Fruit fly (Drosophila melanogaster) whole organism, embryonic: ENCODE measurements around the gene Gnmt.
A peak's percentile ranks its signal among the peaks of the same experiment; 100 is the strongest.

Experiments used
- BtbVII ChIP-seq: fragments of 200-800 bp; sonication (Bioruptor generic); optimal IDR thresholded peaks from 3 replicates; lab custom pipeline; 2017; ENCODE audit warnings: missing biosample characterization, mild to moderate bottlenecking, missing genetic modification characterization
- CG10147 ChIP-seq: fragments of 200-800 bp; sonication (Bioruptor generic); optimal IDR thresholded peaks from 2 replicates; lab custom pipeline; 2019; ENCODE audit warnings: missing biosample characterization, mild to moderate bottlenecking, missing genetic modification characterization, moderate library complexity
- CG10543 ChIP-seq: fragments of 200-800 bp; sonication (Bioruptor generic); optimal IDR thresholded peaks from 3 replicates; lab custom pipeline; 2017; ENCODE audit warnings: missing biosample characterization, mild to moderate bottlenecking, missing genetic modification characterization, moderate library complexity
- CG12155 ChIP-seq: fragments of 200-800 bp; sonication (Bioruptor generic); optimal IDR thresholded peaks from 3 replicates; lab custom pipeline; 2016; ENCODE audit warnings: missing biosample characterization, missing genetic modification characterization
- CG12219 ChIP-seq: fragments of 200-800 bp; sonication (Bioruptor generic); optimal IDR thresholded peaks from 3 replicates; lab custom pipeline; 2018; ENCODE audit warnings: missing biosample characterization, mild to moderate bottlenecking, missing genetic modification characterization
- CG1647 ChIP-seq: fragments of 200-800 bp; sonication (Bioruptor generic); optimal IDR thresholded peaks from 3 replicates; lab custom pipeline; 2016; ENCODE audit warnings: missing biosample characterization, missing genetic modification characterization
- CG17186 ChIP-seq: fragments of 200-800 bp; sonication (Bioruptor generic); optimal IDR thresholded peaks from 3 replicates; lab custom pipeline; 2017; ENCODE audit warnings: missing biosample characterization, missing genetic modification reagents, missing genetic modification characterization
- CG17385 ChIP-seq: fragments of 200-800 bp; sonication (Bioruptor generic); optimal IDR thresholded peaks from 3 replicates; lab custom pipeline; 2018; ENCODE audit warnings: missing biosample characterization, mild to moderate bottlenecking, missing genetic modification characterization
- CG17829 ChIP-seq: fragments of 200-800 bp; optimal IDR thresholded peaks from 2 replicates; lab custom pipeline; 2019; ENCODE audit warnings: missing biosample characterization, mild to moderate bottlenecking, missing genetic modification characterization, moderate library complexity
- CG3065 ChIP-seq: fragments of 200-800 bp; sonication (Bioruptor generic); optimal IDR thresholded peaks from 2 replicates; lab custom pipeline; 2016; ENCODE audit warnings: missing biosample characterization, missing genetic modification characterization
- CG34376 ChIP-seq: fragments of 200-800 bp; sonication (Bioruptor generic); optimal IDR thresholded peaks from 2 replicates; lab custom pipeline; 2018; ENCODE audit warnings: missing biosample characterization, mild to moderate bottlenecking, missing genetic modification characterization
- Ets65A ChIP-seq: fragments of 200-800 bp; sonication (Bioruptor generic); peaks from one replicate; lab custom pipeline; 2016; ENCODE audit warnings: missing biosample characterization, missing genetic modification characterization
- HmgZ ChIP-seq: fragments of 200-800 bp; sonication (Bioruptor generic); optimal IDR thresholded peaks from 2 replicates; lab custom pipeline; 2018; ENCODE audit warnings: missing biosample characterization, mild to moderate bottlenecking, missing genetic modification characterization
- Hr78 ChIP-seq, 2 experiments: fragments of 200-800 bp in 1 of 2; fragments of >200 bp in 1 of 2; sonication (Bioruptor generic) in 1 of 2; optimal IDR thresholded peaks; 2 replicates each; lab custom pipeline; 2017 to 2019; ENCODE audit warnings: missing biosample characterization in 2 of 2, missing genetic modification characterization in 2 of 2, mild to moderate bottlenecking in 1 of 2, moderate library complexity in 1 of 2
- Jarid2 ChIP-seq: fragments of 200-800 bp; sonication (Bioruptor generic); optimal IDR thresholded peaks from 3 replicates; lab custom pipeline; 2017; ENCODE audit warnings: mild to moderate bottlenecking, missing biosample characterization, missing genetic modification reagents, missing genetic modification characterization
- Myb ChIP-seq: fragments of 200-800 bp; sonication (Bioruptor generic); optimal IDR thresholded peaks from 2 replicates; lab custom pipeline; 2016; ENCODE audit warnings: missing biosample characterization, missing genetic modification characterization
- Opbp ChIP-seq: fragments of 200-800 bp; sonication (Bioruptor generic); IDR thresholded peaks from 3 replicates; pipeline ENCODE4 v1.3.6; 2022; ENCODE audit warnings: missing biosample characterization, missing genetic modification characterization; ENCODE audit not compliant: partially characterized antibody
- Pdp1 ChIP-seq, 2 experiments: fragments of 200-800 bp; sonication (Bioruptor generic); optimal IDR thresholded peaks; 3 replicates each; lab custom pipeline; 2016; ENCODE audit warnings: missing biosample characterization in 2 of 2, missing genetic modification characterization in 2 of 2, mild to moderate bottlenecking in 1 of 2, moderate library complexity in 1 of 2
- TFAM ChIP-seq: fragments of 200-800 bp; sonication (Bioruptor generic); optimal IDR thresholded peaks from 2 replicates; lab custom pipeline; 2017; ENCODE audit warnings: missing biosample characterization, missing genetic modification characterization, inconsistent platforms
- YL-1 ChIP-seq: fragments of 200-800 bp; sonication (Bioruptor generic); optimal IDR thresholded peaks from 3 replicates; lab custom pipeline; 2017; ENCODE audit warnings: missing biosample characterization, mild to moderate bottlenecking, missing genetic modification characterization
- cwo ChIP-seq: fragments of 200-800 bp; sonication (Bioruptor generic); optimal IDR thresholded peaks from 3 replicates; lab custom pipeline; 2017; ENCODE audit warnings: missing biosample characterization, missing genetic modification characterization, mild to moderate bottlenecking, moderate library complexity, missing genetic modification reagents
- exex ChIP-seq: fragments of 200-800 bp; sonication (Bioruptor generic); optimal IDR thresholded peaks from 4 replicates; lab custom pipeline; 2018; ENCODE audit warnings: missing biosample characterization, mild to moderate bottlenecking, missing genetic modification characterization, moderate library complexity
- grn ChIP-seq: fragments of 200-800 bp; sonication (Bioruptor generic); optimal IDR thresholded peaks from 3 replicates; lab custom pipeline; 2017; ENCODE audit warnings: missing biosample characterization, missing genetic modification characterization
- kay ChIP-seq: fragments of 200-800 bp; sonication (Bioruptor generic); optimal IDR thresholded peaks from 2 replicates; lab custom pipeline; 2016; ENCODE audit warnings: missing biosample characterization, missing genetic modification characterization
- lola ChIP-seq, 3 experiments: fragments of >200 bp in 2 of 3; fragments of 200-800 bp in 1 of 3; sonication (Bioruptor generic) in 1 of 3; optimal IDR thresholded peaks; 2 replicates each; lab custom pipeline; 2017 to 2019; ENCODE audit warnings: missing biosample characterization in 3 of 3, missing genetic modification characterization in 3 of 3, mild to moderate bottlenecking in 1 of 3, moderate library complexity in 1 of 3
- pan ChIP-seq, 4 experiments: fragments of >200 bp in 3 of 4; fragments of 200-800 bp in 1 of 4; sonication (Bioruptor generic) in 1 of 4; optimal IDR thresholded peaks in 3 of 4; IDR thresholded peaks in 1 of 4; 2 replicates each; pipeline versions ENCODE4 v1.3.6 to Lab custom; 2017 to 2022; ENCODE audit warnings: missing biosample characterization in 2 of 4, missing genetic modification characterization in 2 of 4, mixed read lengths in 1 of 4
- pho ChIP-seq: fragments of 200-800 bp; sonication (Bioruptor generic); optimal IDR thresholded peaks from 2 replicates; lab custom pipeline; 2016; ENCODE audit warnings: missing biosample characterization, missing genetic modification characterization
- sd ChIP-seq: fragments of 200-800 bp; sonication (Bioruptor generic); optimal IDR thresholded peaks from 3 replicates; lab custom pipeline; 2018; ENCODE audit warnings: missing biosample characterization, mild to moderate bottlenecking, missing genetic modification characterization, moderate library complexity
- sens ChIP-seq: fragments of 200-800 bp; sonication (Bioruptor generic); peaks from one replicate; lab custom pipeline; 2016; ENCODE audit warnings: missing biosample characterization, missing genetic modification characterization
- sima ChIP-seq: fragments of 200-800 bp; sonication (Bioruptor generic); optimal IDR thresholded peaks from 2 replicates; lab custom pipeline; 2016; ENCODE audit warnings: missing biosample characterization, missing genetic modification characterization
- sug ChIP-seq: fragments of 200-800 bp; optimal IDR thresholded peaks from 2 replicates; lab custom pipeline; 2019; ENCODE audit warnings: missing biosample characterization, mild to moderate bottlenecking, missing genetic modification characterization, moderate library complexity
- tap ChIP-seq: fragments of 200-800 bp; optimal IDR thresholded peaks from 3 replicates; lab custom pipeline; 2019; ENCODE audit warnings: missing biosample characterization, mild to moderate bottlenecking, missing genetic modification characterization, moderate library complexity
- ttk ChIP-seq: fragments of 200-800 bp; sonication (Bioruptor generic); IDR thresholded peaks from 2 replicates; pipeline ENCODE4 v2.1.2; 2022; ENCODE audit warnings: missing biosample characterization, missing genetic modification characterization
- zf30C ChIP-seq: fragments of 200-800 bp; sonication (Bioruptor generic); optimal IDR thresholded peaks from 3 replicates; lab custom pipeline; 2018; ENCODE audit warnings: missing biosample characterization, mild to moderate bottlenecking, missing genetic modification characterization

Gnmt gene

DNA sequence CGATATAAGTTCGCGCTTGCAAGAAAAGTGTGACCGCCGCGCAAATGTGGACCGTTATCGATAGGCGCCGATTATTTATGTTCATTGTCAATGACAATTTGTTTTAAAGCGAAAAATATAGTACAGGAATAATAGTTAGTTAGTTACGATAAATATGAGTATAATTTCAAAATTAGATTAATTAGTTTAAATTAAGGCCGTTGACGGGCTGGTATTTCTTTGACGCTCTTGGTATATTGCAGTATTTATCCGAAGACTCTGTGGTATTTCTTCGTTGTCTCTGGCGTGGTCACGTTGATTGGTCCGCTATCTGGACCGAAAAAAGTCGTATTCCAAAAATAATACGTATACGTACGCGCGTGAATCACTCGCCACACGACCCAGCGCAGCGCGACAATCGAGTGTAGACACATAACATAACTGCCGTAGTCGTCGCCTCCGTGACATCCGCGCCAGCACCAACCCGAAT lies 23.2 kb downstream of the Gnmt start (continued):
- TF ChIP-seq CG17186 (GFP tag; lab: Kevin White, UChicago): peak; percentile 50
- no peak for TF ChIP-seq sima (GFP tag; lab: Kevin White, UChicago)
- peak in 1 of 2 experiments; percentile 25 for TF ChIP-seq Hr78 (GFP tag; optimal IDR thresholded peaks at IDR 0.05; lab: Kevin White, UChicago)
- TF ChIP-seq CG12155: peak; percentile 19
- peak; percentile 47 for TF ChIP-seq Myb (GFP tag; lab: Kevin White, UChicago)
- TF ChIP-seq Opbp (GFP tag; lab: Robert Waterston, UW): peak; percentile 32; the same call in 1 of the 3 replicates
- TF ChIP-seq HmgZ (tag; lab: Kevin White, UChicago): peak; percentile 45
- peak; percentile 21 for TF ChIP-seq CG10147 (GFP tag; lab: Kevin White, UChicago)
- TF ChIP-seq TFAM (GFP tag; lab: Kevin White, UChicago): no peak
- TF ChIP-seq pho (GFP tag; lab: Kevin White, UChicago): peak; percentile 22
- TF ChIP-seq kay: peak; percentile 63
- TF ChIP-seq Jarid2 (GFP tag; lab: Kevin White, UChicago): peak; percentile 46
- peak; percentile 58 for TF ChIP-seq YL-1 (GFP tag; lab: Kevin White, UChicago)
- peak; percentile 28 for TF ChIP-seq CG17829
- TF ChIP-seq pan (optimal IDR thresholded peaks at IDR 0.05; lab: Kevin White, UChicago): no peak
- no peak for TF ChIP-seq pan (GFP tag; optimal IDR thresholded peaks at IDR 0.05 in 1 of 2, IDR thresholded peaks at IDR 0.05 in 1 of 2)
- TF ChIP-seq ttk (GFP tag; lab: Robert Waterston, UW): no peak

DNA sequence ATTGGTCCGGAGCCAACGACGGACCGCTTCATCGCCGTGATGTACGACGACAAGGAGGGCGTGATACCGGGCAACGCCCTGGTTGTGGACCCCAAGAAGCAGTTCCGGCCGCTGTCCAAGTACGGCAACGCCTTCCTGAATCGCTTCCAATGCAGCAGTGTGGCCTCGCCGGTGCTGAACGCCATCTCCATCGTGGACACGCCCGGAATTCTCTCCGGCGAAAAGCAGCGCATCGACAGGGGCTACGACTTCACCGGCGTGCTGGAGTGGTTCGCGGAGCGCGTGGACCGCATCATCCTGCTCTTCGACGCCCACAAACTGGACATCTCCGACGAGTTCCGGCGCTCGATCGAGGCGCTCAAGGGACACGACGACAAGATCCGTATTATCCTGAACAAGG lies 24.0 kb downstream of the Gnmt start:
- TF ChIP-seq CG17385 (GFP tag; lab: Kevin White, UChicago): no peak
- no peak for TF ChIP-seq zf30C (GFP tag; lab: Kevin White, UChicago)
- no peak for TF ChIP-seq tap (tag; lab: Kevin White, UChicago)
- no peak for TF ChIP-seq CG3065 (GFP tag; lab: Kevin White, UChicago)
- peak; percentile 63 for TF ChIP-seq Ets65A (GFP tag; lab: Kevin White, UChicago)

- peak; percentile 66 for TF ChIP-seq sug
- TF ChIP-seq BtbVII (GFP tag; lab: Kevin White, UChicago): peak; percentile 26
- TF ChIP-seq exex: peak; percentile 66
- peak; percentile 39 for TF ChIP-seq sens (GFP tag; lab: Kevin White, UChicago)
- TF ChIP-seq CG12219: no peak
- TF ChIP-seq CG1647 (GFP tag; lab: Kevin White, UChicago): no peak
- no peak for TF ChIP-seq lola (GFP tag; optimal IDR thresholded peaks at IDR 0.05; lab: Kevin White, UChicago)
- TF ChIP-seq CG34376: peak; percentile 67
- TF ChIP-seq sd (tag; lab: Kevin White, UChicago): peak; percentile 70
- TF ChIP-seq cwo (GFP tag; lab: Kevin White, UChicago): peak; percentile 5
- TF ChIP-seq CG10543: peak; percentile 51
- peak; percentile 48 for TF ChIP-seq grn (GFP tag; lab: Kevin White, UChicago)
- TF ChIP-seq kay: peak; percentile 41
- TF ChIP-seq Pdp1 (GFP tag; optimal IDR thresholded peaks at IDR 0.05; lab: Kevin White, UChicago): peak in 1 of 2 experiments; percentile 95
Measured at dm6 chr3R:12699620-12700378, 25.4 kb downstream of the Gnmt start.
